Worm (Caenorhabditis elegans): ENCODE data around the gene T18D3.5.
A peak's percentile ranks its signal among the peaks of the same experiment; 100 is the strongest.

The T18D3.5 gene

ce11 chrX:12444423-12444822 lies 19.2 kb upstream of the T18D3.5 start (continued):
- TF ChIP-seq lin-38 (GFP tag; IDR thresholded peaks at IDR 0.05) (0 out of 2 replicates have a peak, but pooled peaks have one; percentile 7), egl-43 (GFP tag; IDR thresholded peaks at IDR 0.05) (no peak), saeg-2 (GFP tag; IDR thresholded peaks at IDR 0.05) (no peak), nhr-102 (tag; optimal IDR thresholded peaks at IDR 0.05) (no peak), spr-1 (tag; optimal IDR thresholded peaks at IDR 0.05) (no peak), zag-1 (tag; optimal IDR thresholded peaks at IDR 0.05) (no peak), lin-15B (tag; optimal IDR thresholded peaks at IDR 0.05) (no peak), F37D6.2 (tag; optimal IDR thresholded peaks at IDR 0.05) (no peak), Y48G9A.11 (GFP tag; IDR thresholded peaks at IDR 0.05) (no peak)

- TF ChIP-seq lin-39 (tag; optimal IDR thresholded peaks at IDR 0.05): no peak
- TF ChIP-seq dve-1 (tag; optimal IDR thresholded peaks at IDR 0.05; ENCODE audit: insufficient read depth): peak; percentile 55
- peak; percentile 73 for TF ChIP-seq pqm-1 (tag; optimal IDR thresholded peaks at IDR 0.05)
- no peak for TF ChIP-seq daf-16 (GFP tag; optimal IDR thresholded peaks at IDR 0.05)
- TF ChIP-seq daf-16 (tag; optimal IDR thresholded peaks at IDR 0.05): peak; percentile 90
- TF ChIP-seq dmd-6 (GFP tag; IDR thresholded peaks at IDR 0.05): peak; percentile 37; the same call in 1 of the 2 replicates
- TF ChIP-seq ztf-7 (tag; optimal IDR thresholded peaks at IDR 0.05): peak; percentile 1
- no peak for TF ChIP-seq dmd-8 (GFP tag; IDR thresholded peaks at IDR 0.05)
- TF ChIP-seq nhr-28 (tag; optimal IDR thresholded peaks at IDR 0.05): peak; percentile 75
- no peak for TF ChIP-seq ceh-62 (tag; optimal IDR thresholded peaks at IDR 0.05)
- TF ChIP-seq hlh-11 (tag; optimal IDR thresholded peaks at IDR 0.05): peak; percentile 37
- no peak for TF ChIP-seq lin-29 (GFP tag; IDR thresholded peaks at IDR 0.05)
- TF ChIP-seq nhr-6 (tag; optimal IDR thresholded peaks at IDR 0.05): no peak
- TF ChIP-seq ctbp-1 (GFP tag; IDR thresholded peaks at IDR 0.05): no peak
- no peak for TF ChIP-seq daf-12 (tag; optimal IDR thresholded peaks at IDR 0.05)
Observed at ce11 chrX:12446572-12446971, 17.0 kb upstream of the T18D3.5 start.

- TF ChIP-seq set-16 (GFP tag; IDR thresholded peaks at IDR 0.05): peak; percentile 77
- 0 out of 2 replicates have a peak, but pooled peaks have one; percentile 26 for TF ChIP-seq egl-43 (GFP tag; IDR thresholded peaks at IDR 0.05)
Observed at ce11 chrX:12447639-12448038, 16.0 kb upstream of the T18D3.5 start.

ce11 chrX:12449262-12449942 lies 14.2 kb upstream of the T18D3.5 start, which contains the start of gene T18D3.6:
T18D3.6 (plus strand) TSS chrX:12449892.
- TF ChIP-seq php-3 (GFP tag; IDR thresholded peaks at IDR 0.05): no peak
- TF ChIP-seq pqm-1 (tag; optimal IDR thresholded peaks at IDR 0.05): no peak
- TF ChIP-seq mep-1 (tag; optimal IDR thresholded peaks at IDR 0.05): peak; percentile 13
- TF ChIP-seq hmg-1.1 (GFP tag; IDR thresholded peaks at IDR 0.05): peak; percentile 52
- TF ChIP-seq dmd-6 (GFP tag; IDR thresholded peaks at IDR 0.05): peak; percentile 31; the same call in 1 of the 2 replicates
- 0 out of 2 replicates have a peak, but pooled peaks have one; percentile 51 for TF ChIP-seq egl-43 (GFP tag; IDR thresholded peaks at IDR 0.05)
- TF ChIP-seq set-16 (GFP tag; IDR thresholded peaks at IDR 0.05): peak; percentile 47
- no peak for TF ChIP-seq lim-7 (GFP tag; IDR thresholded peaks at IDR 0.05)
- TF ChIP-seq F37D6.2 (tag; optimal IDR thresholded peaks at IDR 0.05): no peak
- TF ChIP-seq hif-1 (tag; optimal IDR thresholded peaks at IDR 0.05): peak in 1 of 2 experiments; percentile 9
- peak; percentile 33 for TF ChIP-seq nhr-28 (tag; optimal IDR thresholded peaks at IDR 0.05)
- peak; percentile 56 for TF ChIP-seq dve-1 (tag; optimal IDR thresholded peaks at IDR 0.05; ENCODE audit: insufficient read depth)
- no peak for TF ChIP-seq Y105C5A.15 (GFP tag; IDR thresholded peaks at IDR 0.05)
- TF ChIP-seq mxl-3 (GFP tag; optimal IDR thresholded peaks at IDR 0.05): peak; percentile 84
- peak in 1 of 2 experiments; percentile 11 for TF ChIP-seq lsy-2 (tag; optimal IDR thresholded peaks at IDR 0.05)
- no peak for TF ChIP-seq snpc-4 (tag; optimal IDR thresholded peaks at IDR 0.05)
- peak; percentile 11 for TF ChIP-seq hlh-30 (tag; optimal IDR thresholded peaks at IDR 0.05; ENCODE audit: insufficient read depth)
- peak; percentile 28 for TF ChIP-seq mes-2 (tag; optimal IDR thresholded peaks at IDR 0.05; ENCODE audit: poor library complexity, severe bottlenecking)
- TF ChIP-seq daf-16 (GFP tag; optimal IDR thresholded peaks at IDR 0.05): no peak
- peak; percentile 39 for TF ChIP-seq daf-16 (tag; optimal IDR thresholded peaks at IDR 0.05)
- peak in 1 of 2 experiments; percentile 72 for TF ChIP-seq unc-62 (GFP tag; optimal IDR thresholded peaks at IDR 0.05 in 1 of 2)
- TF ChIP-seq unc-62 (tag; optimal IDR thresholded peaks at IDR 0.05): no peak
- no peak for TF ChIP-seq zfp-2 (tag; optimal IDR thresholded peaks at IDR 0.05)
- TF ChIP-seq Y75B8A.6 (GFP tag; IDR thresholded peaks at IDR 0.05): no peak
- TF ChIP-seq nhr-6 (tag; optimal IDR thresholded peaks at IDR 0.05): peak; percentile 41
- no peak for TF ChIP-seq ztf-11 (tag; optimal IDR thresholded peaks at IDR 0.05)
- TF ChIP-seq hlh-11 (tag; optimal IDR thresholded peaks at IDR 0.05): peak; percentile 51
